Fruit fly (Drosophila melanogaster) whole organism, adult: Measurements from ENCODE around the gene Kpc1.

Experiments used
- CG12768 ChIP-seq: fragments of 200-800 bp; sonication (Bioruptor generic); optimal IDR thresholded peaks from 2 replicates; lab custom pipeline; 2017; ENCODE audit warnings: missing biosample characterization, missing genetic modification characterization, mild to moderate bottlenecking, moderate library complexity, missing genetic modification reagents
- CG7101 ChIP-seq: fragments of 200-800 bp; sonication (Bioruptor generic); optimal IDR thresholded peaks from 2 replicates; lab custom pipeline; 2018; ENCODE audit warnings: missing biosample characterization, mild to moderate bottlenecking, missing genetic modification characterization, moderate library complexity
- Crg-1 ChIP-seq: fragments of 200-800 bp; sonication (Bioruptor generic); optimal IDR thresholded peaks from 2 replicates; lab custom pipeline; 2016; ENCODE audit warnings: missing biosample characterization, missing genetic modification characterization
- Hr96 ChIP-seq: fragments of 200-800 bp; sonication (Bioruptor generic); optimal IDR thresholded peaks from 2 replicates; lab custom pipeline; 2016; ENCODE audit warnings: missing biosample characterization, missing genetic modification characterization
- Mnt ChIP-seq: fragments of 200-800 bp; sonication (Bioruptor generic); optimal IDR thresholded peaks from 2 replicates; lab custom pipeline; 2016; ENCODE audit warnings: missing biosample characterization, mild to moderate bottlenecking, missing genetic modification characterization
- cic ChIP-seq: fragments of 200-800 bp; sonication (Bioruptor generic); optimal IDR thresholded peaks from 2 replicates; lab custom pipeline; 2017; ENCODE audit warnings: missing biosample characterization, mild to moderate bottlenecking, missing genetic modification characterization, moderate library complexity
- kay ChIP-seq: fragments of 200-800 bp; sonication (Bioruptor generic); peaks from one replicate; lab custom pipeline; 2016; ENCODE audit warnings: missing biosample characterization, missing genetic modification characterization, borderline replicate concordance

dm6 chr3R:15213362-15213989 lies 17.5 kb upstream of the Kpc1 start, which contains the start of the genes CG6654 and CG4210:
- TF ChIP-seq Mnt (GFP tag; lab: Kevin White, UChicago) (no peak), CG12768 (GFP tag; lab: Kevin White, UChicago) (no peak), CG7101 (tag; lab: Kevin White, UChicago) (peak; percentile 9), cic (GFP tag; lab: Kevin White, UChicago) (no peak), Crg-1 (GFP tag; lab: Kevin White, UChicago) (no peak), kay (GFP tag; lab: Kevin White, UChicago) (no peak), Hr96 (no peak)
